Worm (Caenorhabditis elegans) whole organism, L2 larva: ENCODE results near the gene C50E3.9.

Experiments
- C34F6.9 ChIP-seq: fragments of 150-350 bp; optimal IDR thresholded peaks from 2 replicates; lab custom pipeline; 2014; ENCODE audit warnings: missing biosample characterization, missing genetic modification characterization
- F13H6.1 ChIP-seq: sonication (generic microtip); optimal IDR thresholded peaks from 2 replicates; lab custom pipeline; 2016; ENCODE audit warnings: missing genetic modification characterization, missing compliant biosample characterization
- R02D3.7 ChIP-seq: fragments of 150-350 bp; optimal IDR thresholded peaks from 2 replicates; lab custom pipeline; 2014; ENCODE audit warnings: missing biosample characterization, missing genetic modification characterization
- alr-1 ChIP-seq: fragments of 150-350 bp; optimal IDR thresholded peaks from 2 replicates; lab custom pipeline; 2014; ENCODE audit warnings: missing biosample characterization, missing genetic modification characterization
- aly-2 ChIP-seq: fragments of 150-350 bp; optimal IDR thresholded peaks from 2 replicates; lab custom pipeline; 2014; ENCODE audit warnings: missing biosample characterization, missing genetic modification characterization
- blmp-1 ChIP-seq: sonication (generic microtip); optimal IDR thresholded peaks from 2 replicates; lab custom pipeline; 2017; ENCODE audit warnings: missing genetic modification characterization, mild to moderate bottlenecking, missing compliant biosample characterization, antibody characterized with exemption, moderate library complexity; ENCODE audit not compliant: insufficient read depth
- ceh-82 ChIP-seq: fragments of 150-350 bp; optimal IDR thresholded peaks from 2 replicates; lab custom pipeline; 2014; ENCODE audit warnings: missing biosample characterization, missing genetic modification characterization
- crh-2 ChIP-seq: sonication (generic microtip); optimal IDR thresholded peaks from 2 replicates; lab custom pipeline; 2017; ENCODE audit warnings: missing biosample characterization, missing genetic modification characterization
- dmd-4 ChIP-seq: sonication (generic microtip); optimal IDR thresholded peaks from 2 replicates; lab custom pipeline; 2017; ENCODE audit warnings: missing biosample characterization, missing genetic modification characterization
- egl-27 ChIP-seq: sonication (generic microtip); optimal IDR thresholded peaks from 3 replicates; lab custom pipeline; 2017; ENCODE audit warnings: missing biosample characterization, missing genetic modification reagents, missing genetic modification characterization
- elt-1 ChIP-seq: fragments of 150-350 bp; optimal IDR thresholded peaks from 2 replicates; lab custom pipeline; 2014; ENCODE audit warnings: missing biosample characterization, missing genetic modification characterization
- elt-3 ChIP-seq: sonication (generic microtip); optimal IDR thresholded peaks from 2 replicates; lab custom pipeline; 2017; ENCODE audit warnings: missing biosample characterization, missing genetic modification characterization
- fos-1 ChIP-seq: fragments of 150-350 bp; optimal IDR thresholded peaks from 2 replicates; lab custom pipeline; 2014; ENCODE audit warnings: missing biosample characterization, missing genetic modification characterization
- gmeb-1 ChIP-seq: fragments of 150-350 bp; optimal IDR thresholded peaks from 2 replicates; lab custom pipeline; 2014; ENCODE audit warnings: missing biosample characterization, missing genetic modification characterization
- nhr-129 ChIP-seq: fragments of 150-350 bp; optimal IDR thresholded peaks from 2 replicates; lab custom pipeline; 2014; ENCODE audit warnings: missing biosample characterization, missing genetic modification characterization
- nhr-21 ChIP-seq: fragments of 150-350 bp; optimal IDR thresholded peaks from 2 replicates; lab custom pipeline; 2014; ENCODE audit warnings: missing biosample characterization, missing genetic modification characterization
- nhr-237 ChIP-seq: fragments of 150-350 bp; optimal IDR thresholded peaks from 2 replicates; lab custom pipeline; 2014; ENCODE audit warnings: missing biosample characterization, missing genetic modification characterization
- nhr-25 ChIP-seq: fragments of 150-350 bp; sonication (generic microtip); optimal IDR thresholded peaks from 3 replicates; lab custom pipeline; 2014; ENCODE audit warnings: missing biosample characterization, missing genetic modification characterization
- nhr-6 ChIP-seq: fragments of 150-350 bp; optimal IDR thresholded peaks from 2 replicates; lab custom pipeline; 2014; ENCODE audit warnings: missing biosample characterization, missing genetic modification characterization
- nhr-77 ChIP-seq: fragments of 150-350 bp; optimal IDR thresholded peaks from 2 replicates; lab custom pipeline; 2014; ENCODE audit warnings: missing biosample characterization, missing genetic modification characterization
- peb-1 ChIP-seq: fragments of 150-350 bp; optimal IDR thresholded peaks from 2 replicates; lab custom pipeline; 2014; ENCODE audit warnings: missing biosample characterization, missing genetic modification characterization
- skn-1 ChIP-seq: sonication (generic microtip); optimal IDR thresholded peaks from 2 replicates; lab custom pipeline; 2017; ENCODE audit warnings: missing biosample characterization, missing genetic modification characterization
- sma-3 ChIP-seq: sonication (generic microtip); optimal IDR thresholded peaks from 2 replicates; lab custom pipeline; 2016; ENCODE audit warnings: missing genetic modification reagents, missing genetic modification characterization, missing compliant biosample characterization
- sma-9 ChIP-seq, 2 experiments: fragments of 150-350 bp in 1 of 2; sonication (generic microtip) in 1 of 2; optimal IDR thresholded peaks; 2 replicates each; lab custom pipeline; 2014 to 2016; ENCODE audit warnings: missing genetic modification characterization in 2 of 2, mild to moderate bottlenecking in 1 of 2, missing biosample characterization in 1 of 2, missing compliant biosample characterization in 1 of 2, missing genetic modification reagents in 1 of 2, moderate library complexity in 1 of 2
- snpc-4 ChIP-seq: fragments of 150-350 bp; optimal IDR thresholded peaks from 2 replicates; lab custom pipeline; 2014; ENCODE audit warnings: missing biosample characterization, missing genetic modification characterization
- unc-39 ChIP-seq: fragments of 150-350 bp; optimal IDR thresholded peaks from 2 replicates; lab custom pipeline; 2014; ENCODE audit warnings: missing biosample characterization, missing genetic modification characterization
- unc-55 ChIP-seq: fragments of 150-350 bp; sonication (generic microtip); optimal IDR thresholded peaks from 3 replicates; lab custom pipeline; 2014; ENCODE audit warnings: missing biosample characterization, missing genetic modification reagents, missing genetic modification characterization
- unc-62 ChIP-seq: fragments of 150-350 bp; optimal IDR thresholded peaks from 2 replicates; lab custom pipeline; 2014; ENCODE audit warnings: missing biosample characterization, missing genetic modification reagents, missing genetic modification characterization
- zag-1 ChIP-seq: fragments of 150-350 bp; optimal IDR thresholded peaks from 2 replicates; lab custom pipeline; 2014; ENCODE audit warnings: missing biosample characterization, missing genetic modification characterization
- ztf-1 ChIP-seq: fragments of 200-800 bp; sonication (Bioruptor generic); conservative IDR thresholded peaks from 2 replicates; pipeline ENCODE4 v1.3.6; 2022; ENCODE audit warnings: missing genetic modification characterization, missing compliant biosample characterization
- ztf-11 ChIP-seq: sonication (generic microtip); optimal IDR thresholded peaks from 2 replicates; lab custom pipeline; 2017; ENCODE audit warnings: missing biosample characterization, missing genetic modification characterization

C50E3.9 gene

DNA sequence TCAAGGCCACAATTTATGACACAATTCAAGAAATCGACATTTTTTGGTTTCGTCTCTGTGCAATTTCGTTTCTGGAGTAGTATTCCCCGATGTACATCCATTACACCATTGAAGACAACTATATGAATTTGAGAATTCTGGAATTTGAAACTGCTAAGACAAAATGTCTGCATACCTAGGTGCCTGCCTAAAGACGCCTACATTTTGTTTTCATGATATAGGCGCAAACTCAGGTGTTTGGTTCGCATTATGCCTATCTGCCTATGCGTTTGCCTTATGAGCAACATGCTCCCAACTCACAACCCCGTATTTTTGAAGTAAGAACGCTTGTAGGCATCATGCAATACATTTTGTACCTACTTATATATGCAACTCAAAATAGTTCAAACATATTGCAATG is 29.1 kb downstream of the C50E3.9 start, which contains the start of gene F19F10.14:
TSS of gene F19F10.14 (minus strand) at position 101 of the 400 bp plus-strand sequence.
- no peak for TF ChIP-seq C34F6.9
- TF ChIP-seq F13H6.1 = no peak
- TF ChIP-seq unc-55 (GFP tag; lab: Kevin White, UChicago) = no peak
- no peak for TF ChIP-seq unc-62 (GFP tag; lab: Kevin White, UChicago)
- no peak for TF ChIP-seq ztf-11 (tag; lab: Kevin White, UChicago)
- TF ChIP-seq sma-9 (GFP tag; optimal IDR thresholded peaks at IDR 0.05; lab: Kevin White, UChicago) = no peak
- no peak for TF ChIP-seq sma-9 (tag; optimal IDR thresholded peaks at IDR 0.05; lab: Kevin White, UChicago)
- no peak for TF ChIP-seq fos-1 (tag; lab: Kevin White, UChicago)
- no peak for TF ChIP-seq dmd-4 (tag; lab: Kevin White, UChicago)
- TF ChIP-seq aly-2 (tag; lab: Kevin White, UChicago) = no peak
- TF ChIP-seq blmp-1 = no peak
- TF ChIP-seq crh-2 (tag; lab: Kevin White, UChicago) = no peak
- TF ChIP-seq nhr-25 (tag; lab: Kevin White, UChicago) = no peak
- TF ChIP-seq R02D3.7 (tag; lab: Kevin White, UChicago) = no peak
- no peak for TF ChIP-seq snpc-4
- TF ChIP-seq unc-39 (tag; lab: Kevin White, UChicago) = no peak
- no peak for TF ChIP-seq zag-1 (tag; lab: Kevin White, UChicago)
- TF ChIP-seq nhr-77 (tag; lab: Kevin White, UChicago) = no peak
- no peak for TF ChIP-seq nhr-237
- no peak for TF ChIP-seq peb-1 (tag; lab: Kevin White, UChicago)

DNA sequence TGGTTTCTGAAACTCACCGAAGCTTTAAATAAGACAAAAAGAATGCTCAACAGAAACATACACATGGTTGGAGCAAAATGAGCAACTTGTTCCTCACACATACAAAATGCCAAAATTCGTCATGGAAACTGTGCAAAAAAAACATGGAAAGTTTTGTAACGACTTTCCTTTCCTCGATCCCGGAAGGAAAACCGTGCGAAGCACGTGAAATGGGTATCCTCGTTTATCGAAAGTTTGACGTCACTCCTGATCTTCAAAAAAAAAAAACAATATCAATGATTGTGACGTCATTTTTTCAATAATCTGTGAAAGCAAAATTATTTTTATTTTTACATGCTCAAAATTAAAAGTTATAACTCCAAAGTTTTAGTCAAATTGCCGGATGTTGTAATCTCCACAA is 29.8 kb downstream of the C50E3.9 start, which contains the start of gene clec-212:
TSS of gene clec-212 (minus strand) at position 101 of the 400 bp plus-strand sequence.
- TF ChIP-seq egl-27 = no peak

DNA sequence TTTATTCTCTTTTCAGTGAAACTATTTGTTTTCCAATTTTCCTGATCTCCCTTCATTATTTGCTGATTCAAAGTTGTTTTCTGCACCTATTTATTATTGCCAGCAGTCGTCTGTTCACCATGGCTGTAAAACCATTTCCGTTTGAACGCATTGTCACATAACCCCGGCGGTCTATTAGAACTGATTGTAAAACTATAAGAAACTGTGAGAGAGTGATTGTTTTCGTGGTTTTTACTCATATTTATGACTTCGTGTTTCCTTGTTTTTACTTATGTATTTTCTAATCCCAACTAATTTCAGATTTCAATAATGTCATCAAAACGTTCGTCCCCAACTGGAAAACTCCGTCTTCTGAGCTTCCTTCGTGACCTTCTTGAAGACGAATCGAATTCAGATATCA is 37.1 kb downstream of the C50E3.9 start, which contains the start of gene F19F10.1:
TSS of gene F19F10.1 (plus strand) at position 301 of the 400 bp plus-strand sequence.
- TF ChIP-seq fos-1 (tag; lab: Kevin White, UChicago) (no peak), sma-9 (GFP tag; optimal IDR thresholded peaks at IDR 0.05; lab: Kevin White, UChicago) (no peak), sma-9 (tag; optimal IDR thresholded peaks at IDR 0.05; lab: Kevin White, UChicago) (no peak), nhr-6 (tag; lab: Kevin White, UChicago) (no peak), ztf-1 (GFP tag; lab: Robert Waterston, UW) (no peak), ceh-82 (no peak), alr-1 (tag; lab: Kevin White, UChicago) (no peak), peb-1 (tag; lab: Kevin White, UChicago) (no peak), unc-39 (tag; lab: Kevin White, UChicago) (no peak)

DNA sequence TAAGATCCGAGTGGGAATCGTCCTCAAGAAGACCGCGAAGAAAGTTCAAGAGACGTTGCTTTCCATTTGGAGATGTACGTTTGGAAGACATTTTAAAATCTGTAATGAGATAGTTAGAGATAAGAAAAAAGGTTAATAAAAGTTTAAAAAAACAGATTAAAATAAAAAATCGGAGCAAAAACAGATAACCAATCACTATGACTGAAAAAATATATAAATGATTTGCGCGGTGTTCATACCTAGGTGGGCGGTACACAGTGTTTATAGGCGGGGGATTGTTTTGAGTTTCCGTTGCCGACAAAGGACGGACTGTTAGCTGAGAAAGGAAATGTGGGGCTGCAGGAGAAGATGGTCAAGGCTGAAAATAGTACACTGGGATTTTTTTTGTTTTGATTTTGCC is 41.4 kb downstream of the C50E3.9 start, which contains the start of gene ets-7:
TSS of gene ets-7 (minus strand) at position 101 of the 400 bp plus-strand sequence.
- TF ChIP-seq F13H6.1 = no peak

DNA sequence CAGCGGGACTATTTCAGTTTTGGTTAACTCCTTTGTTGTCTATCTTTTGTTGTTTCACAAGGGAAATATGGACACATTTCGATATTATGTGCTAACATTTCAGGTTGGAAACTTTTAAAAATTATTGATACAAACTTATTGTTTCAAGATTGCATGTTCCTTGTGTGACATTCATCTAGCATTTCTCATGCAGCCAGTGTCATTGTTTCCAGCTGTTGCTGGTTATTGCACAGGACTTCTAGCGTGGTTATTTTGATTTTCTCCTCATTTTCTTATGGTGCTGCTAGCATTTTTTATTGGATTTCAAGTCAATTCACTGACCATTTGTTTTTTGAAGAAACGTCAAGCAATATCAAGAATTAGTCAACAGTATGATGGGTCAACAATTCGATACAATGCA is 44.2 kb downstream of the C50E3.9 start:
- TF ChIP-seq elt-1 (tag; lab: Kevin White, UChicago) (no peak), nhr-77 (tag; lab: Kevin White, UChicago) (no peak), snpc-4 (no peak), blmp-1 (no peak), R02D3.7 (tag; lab: Kevin White, UChicago) (no peak), sma-3 (GFP tag; lab: Kevin White, UChicago) (no peak), gmeb-1 (tag; lab: Kevin White, UChicago) (no peak), elt-3 (tag; lab: Kevin White, UChicago) (no peak), skn-1 (no peak), nhr-21 (no peak), dmd-4 (tag; lab: Kevin White, UChicago) (no peak)

DNA sequence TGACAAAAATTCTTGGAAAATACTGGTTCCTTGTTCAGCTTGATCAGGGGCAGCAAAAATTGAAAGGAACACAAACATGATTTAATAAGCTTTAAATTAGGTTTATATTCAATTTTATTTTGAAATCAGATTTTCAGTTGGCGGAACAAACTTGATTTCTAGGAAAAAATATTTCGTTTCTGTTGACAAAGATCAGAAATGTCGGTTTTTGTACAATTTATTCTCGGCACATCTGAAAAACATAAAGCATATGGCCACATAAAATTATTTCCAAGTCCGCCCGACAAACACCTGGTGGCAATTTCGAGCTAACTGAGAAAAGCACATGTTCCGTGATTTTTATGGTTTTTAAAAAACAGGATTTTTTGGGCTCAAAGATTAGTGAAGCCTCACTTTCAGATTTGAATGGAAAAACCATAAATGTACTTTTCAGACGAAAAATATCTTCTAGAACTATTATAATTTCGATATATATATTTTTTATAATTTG is 46.1 kb downstream of the C50E3.9 start, which contains the start of gene ttr-10:
TSS of gene ttr-10 (minus strand) at position 51 of the 490 bp plus-strand sequence.
- TF ChIP-seq gmeb-1 (tag; lab: Kevin White, UChicago) (no peak), nhr-129 (no peak)
